Fruit fly (Drosophila melanogaster): ENCODE measurements around the gene dmrt99B.

The dmrt99B gene

DNA sequence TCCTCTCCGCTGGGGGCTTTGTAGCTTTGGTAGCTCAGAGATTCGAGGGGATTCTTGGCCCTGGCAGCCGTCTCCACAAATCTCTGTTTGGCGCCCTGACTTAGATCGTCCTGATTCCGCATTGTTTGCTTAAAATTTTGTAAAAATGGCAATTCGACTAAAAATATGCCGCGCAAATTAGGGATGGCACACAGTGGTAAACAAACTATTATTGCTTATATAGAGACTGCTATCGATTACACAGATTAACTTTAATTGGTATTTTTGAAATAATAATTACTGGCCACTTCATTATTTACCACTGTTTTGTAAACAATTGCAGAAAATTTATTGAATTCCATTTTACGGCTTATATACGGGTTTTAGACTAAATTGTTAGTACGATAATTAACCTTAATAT lies 32.4 kb downstream of the dmrt99B start, which contains the start of the genes Naa40 and CG18731 (continued):
- TF ChIP-seq CoRest (tag; optimal IDR thresholded peaks at IDR 0.05) (peak; percentile 11), her (GFP tag; optimal IDR thresholded peaks at IDR 0.05) (no peak), Dll (GFP tag; IDR thresholded peaks at IDR 0.05; ENCODE audit: partially characterized antibody) (peak; percentile 66; the same call in 3 of the 4 replicates), CG33557 (GFP tag; optimal IDR thresholded peaks at IDR 0.05) (no peak), CG2678 (tag; optimal IDR thresholded peaks at IDR 0.05) (no peak), Sin3A (optimal IDR thresholded peaks at IDR 0.05) (peak; percentile 17), tna (GFP tag; IDR thresholded peaks at IDR 0.05; ENCODE audit: partially characterized antibody) (0 out of 2 replicates have a peak, but pooled peaks have one; percentile 38), HLH4C (GFP tag; IDR thresholded peaks at IDR 0.05; ENCODE audit: partially characterized antibody) (peak; percentile 48), E2f1 (GFP tag; IDR thresholded peaks at IDR 0.05) (peak; percentile 73), sens (GFP tag) (peak; percentile 60), bowl (GFP tag; IDR thresholded peaks at IDR 0.05) (no peak), Oaz (GFP tag; IDR thresholded peaks at IDR 0.05) (no peak), Antp (GFP tag; optimal IDR thresholded peaks at IDR 0.05) (no peak), Scr (GFP tag; IDR thresholded peaks at IDR 0.05; ENCODE audit: partially characterized antibody) (peak; percentile 71), peb (GFP tag; IDR thresholded peaks at IDR 0.05) (no peak)

DNA sequence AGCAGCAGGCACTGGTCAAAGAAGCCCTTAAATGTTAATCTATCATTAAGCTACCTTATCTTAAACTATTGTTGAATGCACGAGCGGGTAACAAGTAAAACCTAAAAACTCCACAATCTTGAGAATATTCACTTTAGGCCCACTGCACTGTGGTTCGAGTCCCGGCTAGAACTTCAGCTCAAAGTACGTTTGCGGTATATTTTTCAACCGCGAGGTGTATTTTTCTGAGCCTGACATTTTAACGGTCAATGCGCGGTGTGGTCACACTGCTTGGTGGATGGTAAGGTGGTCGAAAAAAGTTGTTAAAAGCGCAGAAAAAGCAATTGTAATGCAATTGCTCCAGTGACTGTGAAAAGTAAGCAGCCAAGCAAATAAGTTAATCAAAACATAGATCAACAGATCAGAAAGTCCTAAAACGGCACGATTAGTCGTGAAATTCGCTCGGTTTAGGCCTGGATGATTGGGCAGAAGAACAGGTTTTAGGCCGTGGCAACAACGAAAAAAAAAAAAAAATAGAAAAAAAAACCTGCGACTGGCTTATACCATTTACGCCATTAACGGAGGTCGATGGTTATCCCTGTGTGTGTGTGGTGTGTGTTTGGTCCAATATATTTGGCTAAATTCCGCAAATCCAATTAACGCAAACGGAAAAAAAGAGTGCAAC lies 33.3 kb downstream of the dmrt99B start, which contains the start of gene Kul:
Gene Kul (plus strand): TSS at position 254 of the 664 bp plus-strand sequence.
- TF ChIP-seq Camta (GFP tag; optimal IDR thresholded peaks at IDR 0.05) (no peak), CG14441 (GFP tag; IDR thresholded peaks at IDR 0.05) (no peak), Blimp-1 (GFP tag; optimal IDR thresholded peaks at IDR 0.05) (no peak), CG32532 (GFP tag; IDR thresholded peaks at IDR 0.05) (peak; percentile 40), CG17186 (GFP tag; optimal IDR thresholded peaks at IDR 0.05) (peak; percentile 43), vfl (GFP tag; optimal IDR thresholded peaks at IDR 0.05) (no peak), CG4424 (GFP tag; optimal IDR thresholded peaks at IDR 0.05) (no peak), CG1647 (GFP tag; optimal IDR thresholded peaks at IDR 0.05) (no peak), Opbp (GFP tag; IDR thresholded peaks at IDR 0.05; ENCODE audit: partially characterized antibody) (peak; percentile 63; the same call in 2 of the 3 replicates), CG4360 (GFP tag; IDR thresholded peaks at IDR 0.05) (no peak), CG13894 (tag; optimal IDR thresholded peaks at IDR 0.05) (no peak), Med (GFP tag) (peak; percentile 84), BtbVII (GFP tag; optimal IDR thresholded peaks at IDR 0.05) (no peak), CG14710 (tag; optimal IDR thresholded peaks at IDR 0.05) (peak; percentile 99), ato (GFP tag; IDR thresholded peaks at IDR 0.05; ENCODE audit: partially characterized antibody) (peak; percentile 49; the same call in 1 of the 2 replicates), CG3838 (GFP tag; optimal IDR thresholded peaks at IDR 0.05) (no peak), wek (GFP tag; optimal IDR thresholded peaks at IDR 0.05) (no peak), gcm (GFP tag; optimal IDR thresholded peaks at IDR 0.05) (no peak), CG2202 (tag; optimal IDR thresholded peaks at IDR 0.05) (no peak), Lhr (GFP tag; optimal IDR thresholded peaks at IDR 0.05) (peak; percentile 50), CG10321 (GFP tag; IDR thresholded peaks at IDR 0.05) (0 out of 2 replicates have a peak, but pooled peaks have one; percentile 16), CG7928 (GFP tag; optimal IDR thresholded peaks at IDR 0.05) (peak; percentile 2), zfh1 (GFP tag; IDR thresholded peaks at IDR 0.05) (peak; percentile 64), CG1529 (GFP tag; optimal IDR thresholded peaks at IDR 0.05) (no peak), Dbx (GFP tag; IDR thresholded peaks at IDR 0.05) (0 out of 3 replicates have a peak, but pooled peaks have one; percentile 9), ind (GFP tag; optimal IDR thresholded peaks at IDR 0.05) (no peak), CG11085 (GFP tag; IDR thresholded peaks at IDR 0.05) (no peak), CG6272 (GFP tag; IDR thresholded peaks at IDR 0.05) (no peak), phol (tag; optimal IDR thresholded peaks at IDR 0.05) (peak; percentile 37), CoRest (tag; optimal IDR thresholded peaks at IDR 0.05) (peak; percentile 42), CG9797 (GFP tag; optimal IDR thresholded peaks at IDR 0.05) (peak; percentile 77), sob (GFP tag; IDR thresholded peaks at IDR 0.05) (peak; percentile 44), CG2116 (GFP tag; optimal IDR thresholded peaks at IDR 0.05) (peak; percentile 49), CG9609 (GFP tag; optimal IDR thresholded peaks at IDR 0.05) (peak; percentile 20), rib (GFP tag; IDR thresholded peaks at IDR 0.05) (no peak)

All from whole organism, embryonic.